Worm (Caenorhabditis elegans): Measurements from ENCODE around the gene cap-1.

Gene cap-1

ce11 chrIV:7236248-7236772 is 6.3 kb upstream of the cap-1 start:
- no peak for TF ChIP-seq unc-62 (GFP tag; optimal IDR thresholded peaks at IDR 0.05)

ce11 chrIV:7235382-7235917 is 5.4 kb upstream of the cap-1 start:
- no peak for TF ChIP-seq unc-62 (GFP tag; optimal IDR thresholded peaks at IDR 0.05)

ce11 chrIV:7234623-7235022 is 4.6 kb upstream of the cap-1 start:
- no peak for TF ChIP-seq unc-62 (GFP tag; optimal IDR thresholded peaks at IDR 0.05)

- no peak for TF ChIP-seq unc-62 (GFP tag; optimal IDR thresholded peaks at IDR 0.05)
Observed at ce11 chrIV:7233566-7234014, 3.6 kb upstream of the cap-1 start.

- TF ChIP-seq unc-62 (GFP tag; optimal IDR thresholded peaks at IDR 0.05) = no peak
Observed at ce11 chrIV:7230935-7231334, 912 bp upstream of the cap-1 start, which contains the start of gene D2024.4. Gene D2024.4, plus strand, starts transcription at chrIV:7231235.

ce11 chrIV:7228208-7228607 is 1.8 kb downstream of the cap-1 start, which contains the start of gene D2024.5:
Gene D2024.5, minus strand, starts transcription at chrIV:7228308.
- TF ChIP-seq unc-62 (GFP tag; optimal IDR thresholded peaks at IDR 0.05) = no peak

ce11 chrIV:7227072-7227471 is 3.0 kb downstream of the cap-1 start, which contains the start of gene R13A1.10:
Gene R13A1.10, minus strand, starts transcription at chrIV:7227172.
- no peak for TF ChIP-seq unc-62 (GFP tag; optimal IDR thresholded peaks at IDR 0.05)

ce11 chrIV:7222088-7222487 is 7.9 kb downstream of the cap-1 start:
- TF ChIP-seq unc-62 (GFP tag; optimal IDR thresholded peaks at IDR 0.05) = no peak

- no peak for TF ChIP-seq unc-62 (GFP tag; optimal IDR thresholded peaks at IDR 0.05)
Observed at ce11 chrIV:7219398-7220087, 10.5 kb downstream of the cap-1 start, which contains the start of the genes glb-23 and R13A1.1. Gene glb-23, minus strand, starts transcription at chrIV:7219498. Gene R13A1.1, plus strand, starts transcription at chrIV:7220037.

- no peak for TF ChIP-seq unc-62 (GFP tag; optimal IDR thresholded peaks at IDR 0.05)
Observed at ce11 chrIV:7216210-7216609, 13.8 kb downstream of the cap-1 start.

- no peak for TF ChIP-seq unc-62 (GFP tag; optimal IDR thresholded peaks at IDR 0.05)
Observed at ce11 chrIV:7212769-7213168, 17.3 kb downstream of the cap-1 start.

ce11 chrIV:7211313-7211712 is 18.7 kb downstream of the cap-1 start:
- TF ChIP-seq unc-62 (GFP tag; optimal IDR thresholded peaks at IDR 0.05) = no peak

ce11 chrIV:7208961-7209360 is 21.1 kb downstream of the cap-1 start:
- no peak for TF ChIP-seq unc-62 (GFP tag; optimal IDR thresholded peaks at IDR 0.05)

ce11 chrIV:7205969-7206368 is 24.1 kb downstream of the cap-1 start, which contains the start of gene kcc-1:
Gene kcc-1, plus strand, starts transcription at chrIV:7206269.
- no peak for TF ChIP-seq unc-62 (GFP tag; optimal IDR thresholded peaks at IDR 0.05)

ce11 chrIV:7203696-7204095 is 26.3 kb downstream of the cap-1 start, which contains the start of gene R13A1.3:
Gene R13A1.3, plus strand, starts transcription at chrIV:7203996.
- TF ChIP-seq unc-62 (GFP tag; optimal IDR thresholded peaks at IDR 0.05) = no peak

ce11 chrIV:7196853-7197252 is 33.2 kb downstream of the cap-1 start, which contains the start of gene unc-8:
Gene unc-8, plus strand, starts transcription at chrIV:7197153.
- no peak for TF ChIP-seq unc-62 (GFP tag; optimal IDR thresholded peaks at IDR 0.05)

ce11 chrIV:7195734-7196133 is 34.3 kb downstream of the cap-1 start, which contains the start of gene best-16:
Gene best-16, minus strand, starts transcription at chrIV:7195834.
- TF ChIP-seq unc-62 (GFP tag; optimal IDR thresholded peaks at IDR 0.05) = no peak

Measured in whole organism, dauer.